Worm (Caenorhabditis elegans): ENCODE measurements around the gene F31B12.4.

Gene F31B12.4

DNA sequence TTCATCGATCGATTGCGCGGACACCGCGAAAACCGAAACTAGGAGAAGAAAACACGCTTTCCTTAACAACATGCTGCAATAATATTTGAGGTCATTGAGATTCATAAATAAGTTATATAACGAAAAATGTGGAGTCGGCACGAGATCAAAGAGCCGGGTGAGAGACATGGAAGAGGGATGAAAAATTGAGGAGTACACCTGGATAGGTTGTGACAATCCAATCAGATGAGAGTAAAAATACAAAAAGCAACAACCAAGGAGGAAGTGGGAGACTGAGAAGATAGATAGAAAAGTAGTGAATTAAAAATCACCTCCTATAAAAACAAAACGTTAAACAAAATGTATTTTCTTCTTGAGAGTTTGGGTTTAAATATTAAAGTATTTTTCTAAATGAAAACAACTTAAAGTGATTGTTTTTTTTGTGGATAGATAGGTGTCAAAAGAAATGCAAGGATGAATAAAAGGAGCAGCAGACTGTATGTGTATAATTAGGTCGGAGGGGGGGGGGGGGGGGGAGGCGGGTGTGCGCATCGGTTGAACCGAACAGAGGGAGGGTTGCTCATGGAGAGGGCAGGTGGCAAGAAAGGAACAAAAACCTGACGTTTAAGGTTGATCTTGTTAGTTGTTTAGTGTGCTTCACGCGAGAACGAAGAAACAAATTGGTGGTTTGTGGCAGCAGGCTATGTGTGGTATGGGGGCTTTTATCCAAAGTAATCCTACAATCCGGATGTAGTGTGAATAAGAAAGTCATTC is 40.2 kb downstream of the F31B12.4 start, which contains the start of gene C05A9.2:
TSS of gene C05A9.2 (minus strand) at position 73 of the 753 bp plus-strand sequence.
- TF ChIP-seq ceh-36 (tag; optimal IDR thresholded peaks at IDR 0.05) = peak; percentile 19
- no peak for TF ChIP-seq pes-1 (GFP tag; IDR thresholded peaks at IDR 0.05)

DNA sequence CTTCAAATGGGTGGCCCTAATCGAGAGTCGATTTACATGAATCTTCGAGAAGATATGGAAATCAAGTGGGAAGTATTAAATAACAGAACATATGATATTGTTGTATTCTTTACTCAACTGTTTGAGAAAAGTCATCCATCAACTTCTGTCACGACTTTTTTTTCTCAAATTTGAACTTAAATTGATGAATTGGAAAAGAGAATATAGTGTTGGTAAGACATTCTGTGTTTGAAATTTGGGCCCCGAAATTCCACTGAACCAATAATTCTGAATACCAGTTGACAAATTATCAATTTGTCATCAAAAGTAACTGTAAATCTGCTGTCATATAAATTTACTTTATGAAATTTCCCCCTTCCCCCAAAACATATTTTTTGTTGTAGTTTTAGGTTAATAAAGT is 42.4 kb downstream of the F31B12.4 start:
- TF ChIP-seq hmg-4 (GFP tag; optimal IDR thresholded peaks at IDR 0.05) = no peak
- no peak for TF ChIP-seq scrt-1 (GFP tag; IDR thresholded peaks at IDR 0.05)
- TF ChIP-seq pes-1 (GFP tag; IDR thresholded peaks at IDR 0.05) = no peak
- no peak for TF ChIP-seq tra-4 (tag; optimal IDR thresholded peaks at IDR 0.05)
- no peak for TF ChIP-seq aly-1 (tag; optimal IDR thresholded peaks at IDR 0.05)
- no peak for TF ChIP-seq hmbx-1 (tag; optimal IDR thresholded peaks at IDR 0.05)
- TF ChIP-seq ceh-36 (tag; optimal IDR thresholded peaks at IDR 0.05) = no peak
- no peak for TF ChIP-seq tbx-11 (GFP tag; IDR thresholded peaks at IDR 0.05)
- TF ChIP-seq tbx-37 (GFP tag; conservative IDR thresholded peaks at IDR 0.05) = no peak
- no peak for TF ChIP-seq ceh-13 (GFP tag; optimal IDR thresholded peaks at IDR 0.05)
- no peak for TF ChIP-seq F13C5.2 (tag; optimal IDR thresholded peaks at IDR 0.05)
- no peak for TF ChIP-seq ets-7 (tag; optimal IDR thresholded peaks at IDR 0.05)

DNA sequence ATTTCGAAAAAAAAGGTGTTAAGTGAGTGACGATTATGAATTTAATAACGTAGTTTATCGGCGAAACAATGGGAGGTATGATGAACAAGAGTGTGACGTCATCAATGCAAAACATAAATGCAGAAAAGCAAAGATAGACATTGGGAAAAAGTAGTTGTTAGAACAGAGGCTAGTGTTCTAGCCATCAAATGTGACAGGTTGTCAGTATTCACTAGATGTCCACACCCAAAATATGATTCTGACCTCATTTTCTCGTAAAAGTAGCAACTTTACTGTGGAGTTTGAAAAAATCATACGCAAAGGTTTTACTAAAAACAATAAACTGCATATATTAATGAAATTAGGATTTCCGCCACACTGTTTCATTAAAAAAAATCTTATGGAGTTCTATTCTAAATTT is 46.7 kb downstream of the F31B12.4 start:
- no peak for TF ChIP-seq scrt-1 (GFP tag; IDR thresholded peaks at IDR 0.05)
- no peak for TF ChIP-seq ama-1 (optimal IDR thresholded peaks at IDR 0.05)
- no peak for TF ChIP-seq ceh-36 (tag; optimal IDR thresholded peaks at IDR 0.05)
- no peak for TF ChIP-seq aly-1 (tag; optimal IDR thresholded peaks at IDR 0.05)
- TF ChIP-seq B0310.2 (tag; optimal IDR thresholded peaks at IDR 0.05) = no peak
- no peak for TF ChIP-seq hnd-1 (tag; optimal IDR thresholded peaks at IDR 0.05)
- TF ChIP-seq ets-7 (tag; optimal IDR thresholded peaks at IDR 0.05) = no peak
- no peak for TF ChIP-seq F13C5.2 (tag; optimal IDR thresholded peaks at IDR 0.05)
- TF ChIP-seq hmbx-1 (tag; optimal IDR thresholded peaks at IDR 0.05) = no peak
- TF ChIP-seq pes-1 (GFP tag; IDR thresholded peaks at IDR 0.05) = no peak
- TF ChIP-seq flt-1 (GFP tag; IDR thresholded peaks at IDR 0.05) = no peak
- no peak for TF ChIP-seq tra-4 (tag; optimal IDR thresholded peaks at IDR 0.05)
- TF ChIP-seq sea-1 (GFP tag; conservative IDR thresholded peaks at IDR 0.05) = no peak
- no peak for TF ChIP-seq ceh-13 (GFP tag; optimal IDR thresholded peaks at IDR 0.05)
- no peak for TF ChIP-seq tbx-37 (GFP tag; conservative IDR thresholded peaks at IDR 0.05)
- no peak for TF ChIP-seq tbx-11 (GFP tag; IDR thresholded peaks at IDR 0.05)
- TF ChIP-seq hmg-4 (GFP tag; optimal IDR thresholded peaks at IDR 0.05) = no peak

- TF ChIP-seq ama-1 (optimal IDR thresholded peaks at IDR 0.05) (no peak), flt-1 (GFP tag; IDR thresholded peaks at IDR 0.05) (no peak), ceh-36 (tag; optimal IDR thresholded peaks at IDR 0.05) (no peak), tbx-37 (GFP tag; conservative IDR thresholded peaks at IDR 0.05) (no peak), B0310.2 (tag; optimal IDR thresholded peaks at IDR 0.05) (no peak), F13C5.2 (tag; optimal IDR thresholded peaks at IDR 0.05) (no peak), hmg-4 (GFP tag; optimal IDR thresholded peaks at IDR 0.05) (no peak), hnd-1 (tag; optimal IDR thresholded peaks at IDR 0.05) (no peak), pes-1 (GFP tag; IDR thresholded peaks at IDR 0.05) (no peak), scrt-1 (GFP tag; IDR thresholded peaks at IDR 0.05) (no peak)
Observed at ce11 chrX:10851735-10852134, 47.2 kb downstream of the F31B12.4 start.

- TF ChIP-seq ama-1 (optimal IDR thresholded peaks at IDR 0.05) (no peak), ceh-36 (tag; optimal IDR thresholded peaks at IDR 0.05) (no peak), hnd-1 (tag; optimal IDR thresholded peaks at IDR 0.05) (no peak), aly-1 (tag; optimal IDR thresholded peaks at IDR 0.05) (no peak), tbx-11 (GFP tag; IDR thresholded peaks at IDR 0.05) (no peak), B0310.2 (tag; optimal IDR thresholded peaks at IDR 0.05) (no peak), sea-1 (GFP tag; conservative IDR thresholded peaks at IDR 0.05) (no peak), hmg-4 (GFP tag; optimal IDR thresholded peaks at IDR 0.05) (no peak), F13C5.2 (tag; optimal IDR thresholded peaks at IDR 0.05) (no peak), tra-4 (tag; optimal IDR thresholded peaks at IDR 0.05) (no peak), flt-1 (GFP tag; IDR thresholded peaks at IDR 0.05) (no peak), ets-7 (tag; optimal IDR thresholded peaks at IDR 0.05) (no peak), hmbx-1 (tag; optimal IDR thresholded peaks at IDR 0.05) (no peak), pes-1 (GFP tag; IDR thresholded peaks at IDR 0.05) (no peak), scrt-1 (GFP tag; IDR thresholded peaks at IDR 0.05) (no peak), tbx-37 (GFP tag; conservative IDR thresholded peaks at IDR 0.05) (no peak), ceh-13 (GFP tag; optimal IDR thresholded peaks at IDR 0.05) (no peak)
Observed at ce11 chrX:10853271-10853670, 48.7 kb downstream of the F31B12.4 start.
